Worm (Caenorhabditis elegans) whole organism, L4 larva: Measurements from ENCODE around the gene Y49E10.16.

Source experiments
- F37D6.2 ChIP-seq: sonication (generic microtip); optimal IDR thresholded peaks from 2 replicates; lab custom pipeline; 2016; ENCODE audit warnings: mild to moderate bottlenecking, missing genetic modification characterization, missing compliant biosample characterization
- T20F7.1 ChIP-seq: fragments of 200-800 bp; sonication (Bioruptor generic); optimal IDR thresholded peaks from 2 replicates; lab custom pipeline; 2018; ENCODE audit warnings: mild to moderate bottlenecking, missing genetic modification characterization, missing compliant biosample characterization
- aha-1 ChIP-seq: fragments of 150-350 bp; peaks from one replicate; lab custom pipeline; 2014; ENCODE audit warnings: missing biosample characterization, missing genetic modification characterization
- ceh-28 ChIP-seq: fragments of 150-350 bp; optimal IDR thresholded peaks from 2 replicates; lab custom pipeline; 2014; ENCODE audit warnings: missing biosample characterization, missing genetic modification reagents, missing genetic modification characterization
- ceh-62 ChIP-seq: sonication (generic microtip); optimal IDR thresholded peaks from 2 replicates; lab custom pipeline; 2017; ENCODE audit warnings: missing biosample characterization, missing genetic modification characterization
- egl-43 ChIP-seq: fragments of 200-800 bp; sonication (Bioruptor generic); IDR thresholded peaks from 2 replicates; pipeline ENCODE4 v1.3.6; 2022; ENCODE audit warnings: missing genetic modification reagents, missing genetic modification characterization, missing compliant biosample characterization
- fkh-10 ChIP-seq: fragments of 150-350 bp; optimal IDR thresholded peaks from 2 replicates; lab custom pipeline; 2014; ENCODE audit warnings: missing biosample characterization, missing genetic modification reagents, missing genetic modification characterization
- hmg-1.1 ChIP-seq: fragments of 200-800 bp; sonication (Bioruptor generic); IDR thresholded peaks from 2 replicates; pipeline ENCODE4 v1.3.6; 2022; ENCODE audit warnings: missing genetic modification reagents, missing genetic modification characterization, missing compliant biosample characterization
- lin-1 ChIP-seq: fragments of 200-800 bp; sonication (Bioruptor generic); IDR thresholded peaks from 2 replicates; pipeline ENCODE4 v1.3.6; 2022; ENCODE audit warnings: missing genetic modification reagents, missing genetic modification characterization, missing compliant biosample characterization
- lin-13 ChIP-seq: fragments of 150-350 bp; optimal IDR thresholded peaks from 2 replicates; lab custom pipeline; 2014; ENCODE audit warnings: missing biosample characterization, missing genetic modification reagents, missing genetic modification characterization
- lin-38 ChIP-seq: fragments of 200-800 bp; sonication (Bioruptor generic); IDR thresholded peaks from 2 replicates; pipeline ENCODE4 v1.3.6; 2022; ENCODE audit warnings: missing genetic modification reagents, missing genetic modification characterization, missing compliant biosample characterization
- lsy-2 ChIP-seq, 2 experiments: fragments of 150-350 bp in 1 of 2; sonication (generic microtip) in 1 of 2; optimal IDR thresholded peaks; 2 replicates each; lab custom pipeline; 2014 to 2017; ENCODE audit warnings: missing biosample characterization in 2 of 2, missing genetic modification characterization in 2 of 2
- madf-9 ChIP-seq: fragments of 200-800 bp; sonication (Bioruptor generic); conservative IDR thresholded peaks from 2 replicates; pipeline ENCODE4 v1.3.6; 2022; ENCODE audit warnings: missing genetic modification reagents, missing genetic modification characterization, missing compliant biosample characterization
- mdl-1 ChIP-seq, 2 experiments: fragments of 150-350 bp in 1 of 2; sonication (generic microtip) in 1 of 2; optimal IDR thresholded peaks; 2 replicates each; lab custom pipeline; 2014 to 2017; ENCODE audit warnings: missing biosample characterization in 2 of 2, missing genetic modification characterization in 2 of 2
- mxl-3 ChIP-seq: fragments of 200-800 bp; sonication (Bioruptor generic); optimal IDR thresholded peaks from 2 replicates; lab custom pipeline; 2018; ENCODE audit warnings: mild to moderate bottlenecking, missing genetic modification characterization, missing compliant biosample characterization
- nhr-25 ChIP-seq: sonication (generic microtip); optimal IDR thresholded peaks from 2 replicates; lab custom pipeline; 2017; ENCODE audit warnings: missing genetic modification characterization, mild to moderate bottlenecking, missing compliant biosample characterization, antibody characterized with exemption, moderate library complexity, borderline replicate concordance; ENCODE audit not compliant: insufficient read depth
- nhr-41 ChIP-seq: fragments of 200-800 bp; sonication (Bioruptor generic); IDR thresholded peaks from 2 replicates; pipeline ENCODE4 v1.3.6; 2022; ENCODE audit warnings: missing genetic modification reagents, missing genetic modification characterization, missing compliant biosample characterization
- saeg-2 ChIP-seq: fragments of 200-800 bp; sonication (Bioruptor generic); IDR thresholded peaks from 2 replicates; pipeline ENCODE4 v1.3.6; 2022; ENCODE audit warnings: missing genetic modification reagents, missing genetic modification characterization, missing compliant biosample characterization
- set-16 ChIP-seq: fragments of 200-800 bp; sonication (Bioruptor generic); IDR thresholded peaks from 2 replicates; pipeline ENCODE4 v1.3.6; 2022; ENCODE audit warnings: missing genetic modification reagents, missing genetic modification characterization, missing compliant biosample characterization
- spr-1 ChIP-seq: sonication (generic microtip); optimal IDR thresholded peaks from 2 replicates; lab custom pipeline; 2016; ENCODE audit warnings: mild to moderate bottlenecking, missing genetic modification characterization, missing compliant biosample characterization
- spr-3 ChIP-seq: fragments of 200-800 bp; sonication (Bioruptor generic); optimal IDR thresholded peaks from 2 replicates; lab custom pipeline; 2018; ENCODE audit warnings: mild to moderate bottlenecking, missing genetic modification characterization, missing compliant biosample characterization
- unc-130 ChIP-seq: sonication (generic microtip); optimal IDR thresholded peaks from 2 replicates; lab custom pipeline; 2016; ENCODE audit warnings: missing genetic modification reagents, missing genetic modification characterization, missing compliant biosample characterization
- unc-62 ChIP-seq, 3 experiments: fragments of 150-350 bp in 1 of 3; sonication (generic microtip); optimal IDR thresholded peaks in 2 of 3; peaks in 1 of 3; 1 replicate in 1 of 3; 2 replicates in 2 of 3; lab custom pipeline; 2014 to 2017; ENCODE audit warnings: missing biosample characterization in 3 of 3, missing genetic modification characterization in 3 of 3, missing genetic modification reagents in 3 of 3, missing genotype in 1 of 3
- vab-7 ChIP-seq: fragments of 200-800 bp; sonication (Bioruptor generic); IDR thresholded peaks from 2 replicates; pipeline ENCODE4 v1.3.6; 2022; ENCODE audit warnings: missing genetic modification reagents, missing genetic modification characterization, missing compliant biosample characterization
- zfp-2 ChIP-seq: sonication (generic microtip); optimal IDR thresholded peaks from 2 replicates; lab custom pipeline; 2016; ENCODE audit warnings: mild to moderate bottlenecking, missing genetic modification characterization, missing compliant biosample characterization
- zip-11 ChIP-seq: fragments of 200-800 bp; sonication (Bioruptor generic); IDR thresholded peaks from 2 replicates; pipeline ENCODE4 v1.3.6; 2022; ENCODE audit warnings: missing genetic modification characterization, missing compliant biosample characterization

The Y49E10.16 gene

ce11 chrIII:12472497-12472896 is 42.2 kb downstream of the Y49E10.16 start, which contains the start of gene cccp-1 (continued):
- TF ChIP-seq nhr-25 (tag; lab: Kevin White, UChicago) (no peak), hmg-1.1 (GFP tag; lab: Robert Waterston, UW) (peak; percentile 43; the same call in 1 of the 2 replicates), aha-1 (tag; lab: Kevin White, UChicago) (peak; percentile 89), ceh-28 (peak; percentile 81), lin-1 (GFP tag; lab: Robert Waterston, UW) (no peak), mdl-1 (tag; optimal IDR thresholded peaks at IDR 0.05; lab: Kevin White, UChicago) (peak in 1 of 2 experiments; percentile 45), spr-3 (GFP tag; lab: Kevin White, UChicago) (no peak), spr-1 (tag; lab: Kevin White, UChicago) (no peak), lin-13 (no peak), lsy-2 (tag; optimal IDR thresholded peaks at IDR 0.05; lab: Kevin White, UChicago) (peak in 1 of 2 experiments; percentile 43), madf-9 (GFP tag; lab: Robert Waterston, UW) (no peak; the same call in 1 of the 2 replicates), F37D6.2 (tag; lab: Kevin White, UChicago) (no peak), zfp-2 (tag; lab: Kevin White, UChicago) (no peak), T20F7.1 (GFP tag; lab: Kevin White, UChicago) (no peak), unc-62 (GFP tag; optimal IDR thresholded peaks at IDR 0.05 in 1 of 2; lab: Kevin White, UChicago) (no peak), unc-62 (tag; optimal IDR thresholded peaks at IDR 0.05; lab: Kevin White, UChicago) (no peak), fkh-10 (GFP tag; lab: Kevin White, UChicago) (peak; percentile 20), zip-11 (no peak), unc-130 (GFP tag; lab: Kevin White, UChicago) (no peak), set-16 (GFP tag; lab: Robert Waterston, UW) (no peak), ceh-62 (tag; lab: Kevin White, UChicago) (no peak), egl-43 (GFP tag; lab: Robert Waterston, UW) (peak; percentile 35; the same call in 1 of the 2 replicates), saeg-2 (GFP tag; lab: Robert Waterston, UW) (no peak), lin-38 (GFP tag; lab: Robert Waterston, UW) (peak; percentile 17; the same call in 1 of the 2 replicates), mxl-3 (GFP tag; lab: Kevin White, UChicago) (no peak), nhr-41 (GFP tag; lab: Robert Waterston, UW) (no peak), vab-7 (GFP tag; lab: Robert Waterston, UW) (no peak)
